Worm (Caenorhabditis elegans) whole organism, L1 larva: Measurements from ENCODE around the gene lpd-9.
A peak's percentile ranks its signal among the peaks of the same experiment; 100 is the strongest.

ENCODE experiments used
- C04F5.9 ChIP-seq: sonication (generic microtip); optimal IDR thresholded peaks from 2 replicates; lab custom pipeline; 2016; ENCODE audit warnings: missing genetic modification characterization, missing compliant biosample characterization
- C16A3.4 ChIP-seq: fragments of 150-350 bp; optimal IDR thresholded peaks from 2 replicates; lab custom pipeline; 2014; ENCODE audit warnings: missing biosample characterization, missing genetic modification characterization
- F16B12.6 ChIP-seq: fragments of 150-350 bp; optimal IDR thresholded peaks from 2 replicates; lab custom pipeline; 2014; ENCODE audit warnings: missing biosample characterization, missing genetic modification characterization
- aly-2 ChIP-seq: fragments of 150-350 bp; optimal IDR thresholded peaks from 2 replicates; lab custom pipeline; 2014; ENCODE audit warnings: missing biosample characterization, missing genetic modification characterization
- ama-1 ChIP-seq: fragments of 150-350 bp; optimal IDR thresholded peaks from 2 replicates; lab custom pipeline; 2014
- ceh-8 ChIP-seq: fragments of 200-800 bp; sonication (Bioruptor generic); optimal IDR thresholded peaks from 2 replicates; lab custom pipeline; 2018; ENCODE audit warnings: mild to moderate bottlenecking, missing genetic modification characterization, moderate library complexity, missing compliant biosample characterization
- ceh-82 ChIP-seq, 3 experiments: fragments of 150-350 bp in 1 of 3; sonication (generic microtip) in 2 of 3; optimal IDR thresholded peaks; 2 replicates each; lab custom pipeline; 2014 to 2017; ENCODE audit warnings: missing biosample characterization in 3 of 3, missing genetic modification characterization in 3 of 3
- ceh-88 ChIP-seq: fragments of 200-800 bp; sonication (Bioruptor generic); IDR thresholded peaks from 2 replicates; pipeline ENCODE4 v1.3.6; 2022; ENCODE audit warnings: missing genetic modification characterization, missing compliant biosample characterization
- ceh-90 ChIP-seq: sonication (generic microtip); optimal IDR thresholded peaks from 2 replicates; lab custom pipeline; 2016; ENCODE audit warnings: missing genetic modification characterization, missing compliant biosample characterization
- ces-1 ChIP-seq: fragments of 150-350 bp; optimal IDR thresholded peaks from 2 replicates; lab custom pipeline; 2014; ENCODE audit warnings: missing biosample characterization, missing genetic modification reagents, missing genetic modification characterization
- dpl-1 ChIP-seq, 3 experiments: fragments of 150-350 bp in 2 of 3; sonication (generic microtip) in 1 of 3; optimal IDR thresholded peaks; 2 replicates each; lab custom pipeline; 2014 to 2017; ENCODE audit warnings: missing biosample characterization in 3 of 3, missing genetic modification characterization in 3 of 3, missing genetic modification reagents in 3 of 3
- dsc-1 ChIP-seq: sonication (generic microtip); optimal IDR thresholded peaks from 2 replicates; lab custom pipeline; 2016; ENCODE audit warnings: mild to moderate bottlenecking, missing genetic modification characterization, missing compliant biosample characterization
- egl-13 ChIP-seq: sonication (generic microtip); optimal IDR thresholded peaks from 2 replicates; lab custom pipeline; 2016; ENCODE audit warnings: missing genotype, missing genetic modification reagents, missing genetic modification characterization, missing compliant biosample characterization
- elt-2 ChIP-seq: sonication (generic microtip); optimal IDR thresholded peaks from 2 replicates; lab custom pipeline; 2016; ENCODE audit warnings: missing genetic modification characterization, mild to moderate bottlenecking, inconsistent platforms, missing compliant biosample characterization, missing genetic modification reagents
- elt-3 ChIP-seq, 6 experiments: fragments of 150-350 bp in 1 of 6; sonication (generic microtip); optimal IDR thresholded peaks; 2 replicates each; lab custom pipeline; 2017 to 2018; ENCODE audit warnings: missing biosample characterization in 6 of 6, missing genetic modification characterization in 6 of 6, inconsistent platforms in 1 of 6
- ets-5 ChIP-seq: fragments of 200-800 bp; sonication (Bioruptor generic); IDR thresholded peaks from 2 replicates; pipeline ENCODE4 v1.3.6; 2022; ENCODE audit warnings: missing genetic modification characterization, missing compliant biosample characterization
- fkh-10 ChIP-seq: sonication (generic microtip); optimal IDR thresholded peaks from 2 replicates; lab custom pipeline; 2017; ENCODE audit warnings: missing biosample characterization, missing genetic modification reagents, missing genetic modification characterization
- fkh-4 ChIP-seq: sonication (generic microtip); optimal IDR thresholded peaks from 2 replicates; lab custom pipeline; 2016; ENCODE audit warnings: missing compliant biosample characterization, missing genetic modification characterization, borderline replicate concordance
- fkh-8 ChIP-seq: sonication (generic microtip); optimal IDR thresholded peaks from 2 replicates; lab custom pipeline; 2016; ENCODE audit warnings: mild to moderate bottlenecking, missing genetic modification characterization, missing compliant biosample characterization
- fos-1 ChIP-seq: fragments of 150-350 bp; optimal IDR thresholded peaks from 2 replicates; lab custom pipeline; 2014; ENCODE audit warnings: missing biosample characterization, missing genetic modification characterization
- grh-1 ChIP-seq: fragments of 200-800 bp; sonication (Bioruptor generic); IDR thresholded peaks from 2 replicates; pipeline ENCODE4 v1.3.6; 2022; ENCODE audit warnings: missing genetic modification reagents, missing genetic modification characterization, missing compliant biosample characterization
- hlh-17 ChIP-seq: fragments of 200-800 bp; sonication (Bioruptor generic); optimal IDR thresholded peaks from 2 replicates; lab custom pipeline; 2018; ENCODE audit warnings: missing genetic modification characterization, mild to moderate bottlenecking, missing compliant biosample characterization, moderate library complexity, borderline replicate concordance
- irx-1 ChIP-seq: sonication (generic microtip); optimal IDR thresholded peaks from 2 replicates; lab custom pipeline; 2016; ENCODE audit warnings: missing genetic modification characterization, missing compliant biosample characterization
- isw-1 ChIP-seq: fragments of 200-800 bp; sonication (Bioruptor generic); IDR thresholded peaks from 2 replicates; pipeline ENCODE4 v1.3.6; 2022; ENCODE audit warnings: missing genetic modification characterization, missing compliant biosample characterization
- jun-1 ChIP-seq: fragments of 150-350 bp; optimal IDR thresholded peaks from 2 replicates; lab custom pipeline; 2014; ENCODE audit warnings: missing biosample characterization, missing genetic modification reagents, missing genetic modification characterization
- lin-13 ChIP-seq: fragments of 150-350 bp; optimal IDR thresholded peaks from 2 replicates; lab custom pipeline; 2014; ENCODE audit warnings: missing biosample characterization, missing genetic modification reagents, missing genetic modification characterization
- lin-39 ChIP-seq: fragments of 150-350 bp; optimal IDR thresholded peaks from 2 replicates; lab custom pipeline; 2014; ENCODE audit warnings: missing biosample characterization, missing genetic modification reagents, missing genetic modification characterization
- lsy-2 ChIP-seq, 2 experiments: fragments of 150-350 bp; optimal IDR thresholded peaks; 2 replicates each; lab custom pipeline; 2014; ENCODE audit warnings: missing biosample characterization in 2 of 2, missing genetic modification characterization in 2 of 2
- mab-9 ChIP-seq: fragments of 200-800 bp; sonication (Bioruptor generic); IDR thresholded peaks from 2 replicates; pipeline ENCODE4 v1.3.6; 2022; ENCODE audit warnings: missing genetic modification reagents, missing genetic modification characterization, missing compliant biosample characterization
- mdl-1 ChIP-seq, 2 experiments: fragments of 150-350 bp; optimal IDR thresholded peaks; 2 replicates each; lab custom pipeline; 2014 to 2017; ENCODE audit warnings: missing biosample characterization in 2 of 2, missing genetic modification characterization in 2 of 2, inconsistent platforms in 1 of 2
- mep-1 ChIP-seq: fragments of 150-350 bp; optimal IDR thresholded peaks from 2 replicates; lab custom pipeline; 2014; ENCODE audit warnings: missing biosample characterization, missing genetic modification characterization
- nhr-11 ChIP-seq: fragments of 150-350 bp; optimal IDR thresholded peaks from 2 replicates; lab custom pipeline; 2014; ENCODE audit warnings: missing biosample characterization, missing genetic modification characterization
- nhr-12 ChIP-seq: sonication (generic microtip); optimal IDR thresholded peaks from 2 replicates; lab custom pipeline; 2017; ENCODE audit warnings: missing biosample characterization, missing genetic modification characterization
- nhr-19 ChIP-seq: fragments of 200-800 bp; sonication (Bioruptor generic); conservative IDR thresholded peaks from 2 replicates; pipeline ENCODE4 v1.3.6; 2022; ENCODE audit warnings: missing genetic modification characterization, missing compliant biosample characterization
- nhr-237 ChIP-seq: fragments of 150-350 bp; optimal IDR thresholded peaks from 2 replicates; lab custom pipeline; 2014; ENCODE audit warnings: missing biosample characterization, missing genetic modification characterization
- nhr-28 ChIP-seq: fragments of 150-350 bp; optimal IDR thresholded peaks from 2 replicates; lab custom pipeline; 2014; ENCODE audit warnings: missing biosample characterization, missing genetic modification characterization
- nhr-71 ChIP-seq: sonication (generic microtip); optimal IDR thresholded peaks from 2 replicates; lab custom pipeline; 2016; ENCODE audit warnings: mild to moderate bottlenecking, missing genetic modification characterization, moderate library complexity, missing compliant biosample characterization
- nhr-77 ChIP-seq: fragments of 150-350 bp; optimal IDR thresholded peaks from 2 replicates; lab custom pipeline; 2014; ENCODE audit warnings: missing biosample characterization, missing genetic modification characterization
- nhr-84 ChIP-seq: sonication (generic microtip); optimal IDR thresholded peaks from 2 replicates; lab custom pipeline; 2017; ENCODE audit warnings: missing biosample characterization, missing genetic modification characterization
- nhr-85 ChIP-seq: sonication (generic microtip); peaks from one replicate; lab custom pipeline; 2016; ENCODE audit warnings: missing genetic modification characterization, inconsistent platforms, missing compliant biosample characterization
- nhr-90 ChIP-seq: sonication (generic microtip); optimal IDR thresholded peaks from 2 replicates; lab custom pipeline; 2016; ENCODE audit warnings: mild to moderate bottlenecking, missing genetic modification characterization, missing compliant biosample characterization; ENCODE audit not compliant: poor library complexity
- pqm-1 ChIP-seq: sonication (generic microtip); optimal IDR thresholded peaks from 3 replicates; lab custom pipeline; 2017; ENCODE audit warnings: missing biosample characterization, missing genetic modification characterization
- rnt-1 ChIP-seq: sonication (generic microtip); optimal IDR thresholded peaks from 2 replicates; lab custom pipeline; 2016; ENCODE audit warnings: mild to moderate bottlenecking, missing genetic modification characterization, moderate library complexity, missing compliant biosample characterization
- skn-1 ChIP-seq: fragments of 150-350 bp; optimal IDR thresholded peaks from 2 replicates; lab custom pipeline; 2014; ENCODE audit warnings: missing biosample characterization, missing genetic modification characterization
- sox-4 ChIP-seq: sonication (generic microtip); optimal IDR thresholded peaks from 2 replicates; lab custom pipeline; 2016; ENCODE audit warnings: missing genetic modification characterization, missing compliant biosample characterization
- sup-37 ChIP-seq: fragments of 200-800 bp; sonication (Bioruptor generic); optimal IDR thresholded peaks from 2 replicates; lab custom pipeline; 2018; ENCODE audit warnings: mild to moderate bottlenecking, missing genetic modification characterization, missing compliant biosample characterization
- swsn-7 ChIP-seq: sonication (generic microtip); optimal IDR thresholded peaks from 2 replicates; lab custom pipeline; 2016; ENCODE audit warnings: missing genetic modification characterization, missing compliant biosample characterization
- tlp-1 ChIP-seq: fragments of 150-350 bp; optimal IDR thresholded peaks from 2 replicates; lab custom pipeline; 2014; ENCODE audit warnings: missing biosample characterization, missing genetic modification characterization
- unc-30 ChIP-seq: sonication (generic microtip); optimal IDR thresholded peaks from 2 replicates; lab custom pipeline; 2017; ENCODE audit warnings: missing biosample characterization, missing genetic modification characterization
- unc-86 ChIP-seq: sonication (generic microtip); optimal IDR thresholded peaks from 2 replicates; lab custom pipeline; 2016; ENCODE audit warnings: missing genetic modification characterization, missing compliant biosample characterization
- unc-98 ChIP-seq: fragments of 200-800 bp; sonication (Bioruptor generic); IDR thresholded peaks from 2 replicates; pipeline ENCODE4 v1.3.6; 2022; ENCODE audit warnings: missing genetic modification characterization, missing compliant biosample characterization
- vab-15 ChIP-seq: sonication (generic microtip); optimal IDR thresholded peaks from 2 replicates; lab custom pipeline; 2017; ENCODE audit warnings: missing genotype, mild to moderate bottlenecking, missing genetic modification characterization, missing compliant biosample characterization
- zag-1 ChIP-seq: fragments of 150-350 bp; optimal IDR thresholded peaks from 2 replicates; lab custom pipeline; 2014; ENCODE audit warnings: missing biosample characterization, missing genetic modification characterization
- ztf-4 ChIP-seq: fragments of 150-350 bp; optimal IDR thresholded peaks from 2 replicates; lab custom pipeline; 2014; ENCODE audit warnings: missing biosample characterization, missing genetic modification characterization

lpd-9 gene

DNA sequence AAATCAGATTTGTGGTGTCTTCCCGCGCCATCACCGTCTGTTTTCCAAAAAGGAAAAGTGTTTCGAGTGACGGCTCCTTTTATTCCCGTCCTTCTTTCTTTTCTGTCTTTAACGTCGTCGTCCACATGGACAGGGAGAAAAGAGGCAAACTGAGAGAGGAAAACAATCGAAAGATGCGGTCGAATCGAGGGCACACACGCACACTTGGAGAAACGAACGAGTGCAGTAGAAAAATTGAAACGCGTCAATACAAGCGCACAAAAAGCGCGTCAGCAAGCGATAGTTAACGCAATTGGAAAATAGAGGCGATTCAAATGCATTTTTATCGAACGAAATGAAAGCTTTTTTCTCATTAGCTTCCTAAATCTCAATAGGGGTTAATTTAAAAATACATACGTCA, 42.3 kb upstream of the lpd-9 start (continued):
- TF ChIP-seq ceh-82 (tag; optimal IDR thresholded peaks at IDR 0.05; lab: Kevin White, UChicago): peak; percentile 82 to 93 (median 86)
- TF ChIP-seq aly-2 (tag; lab: Kevin White, UChicago): peak; percentile 89
- peak; percentile 85 for TF ChIP-seq skn-1 (tag; lab: Kevin White, UChicago)
- TF ChIP-seq sox-4 (tag; lab: Kevin White, UChicago): peak; percentile 79
- peak in 3 of 6 experiments; percentile 78 to 84 (median 78) for TF ChIP-seq elt-3 (tag; optimal IDR thresholded peaks at IDR 0.05; lab: Kevin White, UChicago)
- peak; percentile 42 for TF ChIP-seq vab-15
- TF ChIP-seq zag-1 (tag; lab: Kevin White, UChicago): no peak
- TF ChIP-seq nhr-90 (tag; lab: Kevin White, UChicago): peak; percentile 93
- TF ChIP-seq F16B12.6: peak; percentile 57
- no peak for TF ChIP-seq nhr-84 (tag; lab: Kevin White, UChicago)
- TF ChIP-seq egl-13 (tag; lab: Kevin White, UChicago): peak; percentile 78
- peak; percentile 80 for TF ChIP-seq lin-13 (GFP tag; lab: Kevin White, UChicago)
- TF ChIP-seq unc-98 (GFP tag; lab: Robert Waterston, UW): no peak
- peak; percentile 93 to 95 for TF ChIP-seq lsy-2 (tag; optimal IDR thresholded peaks at IDR 0.05; lab: Kevin White, UChicago)
- peak; percentile 69 for TF ChIP-seq C04F5.9 (tag; lab: Kevin White, UChicago)
- TF ChIP-seq rnt-1 (tag; lab: Kevin White, UChicago): peak; percentile 96
- TF ChIP-seq nhr-12 (tag; lab: Kevin White, UChicago): no peak
- TF ChIP-seq ztf-4 (tag; lab: Kevin White, UChicago): peak; percentile 63
- TF ChIP-seq mdl-1 (tag; optimal IDR thresholded peaks at IDR 0.05; lab: Kevin White, UChicago): peak; percentile 34 to 94
- TF ChIP-seq mep-1: peak; percentile 99
- TF ChIP-seq grh-1 (GFP tag; lab: Robert Waterston, UW): peak; percentile 92
- TF ChIP-seq mab-9: peak; percentile 83
- TF ChIP-seq nhr-71 (tag; lab: Kevin White, UChicago): peak; percentile 96
- TF ChIP-seq swsn-7: peak; percentile 94
- peak; percentile 96 to 97 (median 97) for TF ChIP-seq dpl-1 (GFP tag; optimal IDR thresholded peaks at IDR 0.05; lab: Kevin White, UChicago)
- peak; percentile 91 for TF ChIP-seq fkh-8 (tag; lab: Kevin White, UChicago)
- TF ChIP-seq sup-37: peak; percentile 77
- TF ChIP-seq nhr-85 (tag; lab: Kevin White, UChicago): peak; percentile 97
- TF ChIP-seq ceh-8: peak; percentile 82
- peak; percentile 47 for TF ChIP-seq ceh-90 (tag; lab: Kevin White, UChicago)
- peak; percentile 84 for TF ChIP-seq fkh-10 (GFP tag; lab: Kevin White, UChicago)
- TF ChIP-seq dsc-1: peak; percentile 92
- peak; percentile 83 for TF ChIP-seq jun-1
- peak; percentile 88 for TF ChIP-seq isw-1
- no peak for TF ChIP-seq tlp-1 (tag; lab: Kevin White, UChicago)
- TF ChIP-seq ama-1 (lab: Kevin White, UChicago): peak; percentile 84
- peak; percentile 89 for TF ChIP-seq unc-86 (tag; lab: Kevin White, UChicago)
- TF ChIP-seq lin-39: peak; percentile 81
- no peak for TF ChIP-seq nhr-28
- peak; percentile 90 for TF ChIP-seq nhr-77 (tag; lab: Kevin White, UChicago)
- TF ChIP-seq nhr-19 (GFP tag; lab: Robert Waterston, UW): peak; percentile 94
- peak; percentile 96 for TF ChIP-seq C16A3.4 (tag; lab: Kevin White, UChicago)
- TF ChIP-seq ceh-88 (GFP tag; lab: Robert Waterston, UW): peak; percentile 84
- TF ChIP-seq fos-1: peak; percentile 92
- peak; percentile 76 for TF ChIP-seq nhr-237
- peak; percentile 43 for TF ChIP-seq ces-1 (GFP tag; lab: Kevin White, UChicago)
- no peak for TF ChIP-seq ets-5 (GFP tag; lab: Robert Waterston, UW)
- peak; percentile 89 for TF ChIP-seq irx-1 (tag; lab: Kevin White, UChicago)
- TF ChIP-seq elt-2 (tag; lab: Kevin White, UChicago): peak; percentile 62
- TF ChIP-seq hlh-17 (GFP tag; lab: Kevin White, UChicago): no peak
- TF ChIP-seq pqm-1 (tag; lab: Kevin White, UChicago): no peak
- TF ChIP-seq fkh-4 (tag; lab: Kevin White, UChicago): peak; percentile 71
- TF ChIP-seq unc-30: no peak
- TF ChIP-seq nhr-11: peak; percentile 74
